Fruit fly (Drosophila melanogaster) whole organism, embryonic: ENCODE data around the gene CHKov1.

ENCODE experiments used
- CG14050 ChIP-seq: fragments of 200-800 bp; sonication (Bioruptor generic); IDR thresholded peaks from 3 replicates; pipeline ENCODE4 v1.3.6; 2022; ENCODE audit warnings: missing biosample characterization, missing genetic modification characterization
- chinmo ChIP-seq: fragments of 200-800 bp; sonication (Bioruptor generic); IDR thresholded peaks from 4 replicates; pipeline ENCODE4 v1.3.6; 2022; ENCODE audit warnings: missing biosample characterization, missing genetic modification characterization; ENCODE audit not compliant: partially characterized antibody
- sug ChIP-seq: fragments of 200-800 bp; optimal IDR thresholded peaks from 2 replicates; lab custom pipeline; 2019; ENCODE audit warnings: missing biosample characterization, mild to moderate bottlenecking, missing genetic modification characterization, moderate library complexity

dm6 chr3R:25287128-25287527, 42.0 kb downstream of the CHKov1 start, which contains the start of gene CG13658:
- TF ChIP-seq CG14050 (GFP tag; lab: Robert Waterston, UW) (no peak), sug (tag; lab: Kevin White, UChicago) (peak; percentile 29), chinmo (GFP tag; lab: Robert Waterston, UW) (0 out of 4 replicates have a peak, but pooled peaks have one; percentile 17)
